Worm (Caenorhabditis elegans) whole organism, mixed stage, embryonic: ENCODE data around the gene F08H9.2.

Source experiments
- M03D4.4 ChIP-seq: sonication (generic microtip); optimal IDR thresholded peaks from 2 replicates; lab custom pipeline; 2017; ENCODE audit warnings: mild to moderate bottlenecking, missing genetic modification characterization, missing compliant biosample characterization
- bed-3 ChIP-seq: fragments of 200-800 bp; sonication (Bioruptor generic); optimal IDR thresholded peaks from 3 replicates; lab custom pipeline; 2018; ENCODE audit warnings: mild to moderate bottlenecking, missing genetic modification characterization, moderate library complexity, missing compliant biosample characterization
- blmp-1 ChIP-seq: fragments of 150-350 bp; optimal IDR thresholded peaks from 2 replicates; lab custom pipeline; 2014; ENCODE audit warnings: missing biosample characterization, missing genetic modification characterization
- ceh-39 ChIP-seq: fragments of 150-350 bp; optimal IDR thresholded peaks from 2 replicates; lab custom pipeline; 2014; ENCODE audit warnings: missing biosample characterization, missing genetic modification characterization
- ceh-43 ChIP-seq: fragments of 200-800 bp; sonication (Bioruptor generic); optimal IDR thresholded peaks from 2 replicates; lab custom pipeline; 2018; ENCODE audit warnings: mild to moderate bottlenecking, missing genetic modification characterization, moderate library complexity, missing compliant biosample characterization
- ceh-83 ChIP-seq: fragments of 200-800 bp; sonication (Bioruptor generic); optimal IDR thresholded peaks from 2 replicates; lab custom pipeline; 2018; ENCODE audit warnings: mild to moderate bottlenecking, missing genetic modification characterization, missing compliant biosample characterization
- ces-1 ChIP-seq: fragments of 150-350 bp; optimal IDR thresholded peaks from 2 replicates; lab custom pipeline; 2014; ENCODE audit warnings: missing biosample characterization, missing genetic modification reagents, missing genetic modification characterization
- cnd-1 ChIP-seq: fragments of 200-800 bp; sonication (Bioruptor generic); optimal IDR thresholded peaks from 2 replicates; lab custom pipeline; 2018; ENCODE audit warnings: mild to moderate bottlenecking, missing genetic modification characterization, missing compliant biosample characterization
- drap-1 ChIP-seq: fragments of 200-800 bp; sonication (Bioruptor generic); optimal IDR thresholded peaks from 3 replicates; lab custom pipeline; 2018; ENCODE audit warnings: mild to moderate bottlenecking, missing genetic modification characterization, missing compliant biosample characterization
- elt-1 ChIP-seq: sonication (generic microtip); optimal IDR thresholded peaks from 2 replicates; lab custom pipeline; 2017; ENCODE audit warnings: missing genetic modification characterization, mild to moderate bottlenecking, missing compliant biosample characterization, antibody characterized with exemption, moderate library complexity, borderline replicate concordance; ENCODE audit not compliant: insufficient read depth
- elt-3 ChIP-seq: fragments of 150-350 bp; optimal IDR thresholded peaks from 2 replicates; lab custom pipeline; 2014; ENCODE audit warnings: missing biosample characterization, missing genetic modification characterization
- flh-1 ChIP-seq: fragments of 200-800 bp; sonication (Bioruptor generic); optimal IDR thresholded peaks from 2 replicates; lab custom pipeline; 2018; ENCODE audit warnings: mild to moderate bottlenecking, missing genetic modification characterization, moderate library complexity, missing compliant biosample characterization
- ham-2 ChIP-seq: fragments of 200-800 bp; sonication (Bioruptor generic); optimal IDR thresholded peaks from 2 replicates; lab custom pipeline; 2018; ENCODE audit warnings: mild to moderate bottlenecking, missing genetic modification characterization, missing compliant biosample characterization
- hlh-1 ChIP-seq: fragments of 150-350 bp; optimal IDR thresholded peaks from 2 replicates; lab custom pipeline; 2014; ENCODE audit warnings: missing biosample characterization, missing genetic modification reagents, missing genetic modification characterization
- lin-13 ChIP-seq: fragments of 150-350 bp; optimal IDR thresholded peaks from 2 replicates; lab custom pipeline; 2014; ENCODE audit warnings: missing biosample characterization, missing genetic modification characterization
- lin-32 ChIP-seq: fragments of 200-800 bp; sonication (Bioruptor generic); optimal IDR thresholded peaks from 2 replicates; lab custom pipeline; 2018; ENCODE audit warnings: mild to moderate bottlenecking, missing genetic modification characterization, missing compliant biosample characterization
- lsy-2 ChIP-seq: fragments of 150-350 bp; optimal IDR thresholded peaks from 2 replicates; lab custom pipeline; 2014; ENCODE audit warnings: missing biosample characterization, missing genetic modification characterization
- mab-5 ChIP-seq: fragments of 150-350 bp; optimal IDR thresholded peaks from 2 replicates; lab custom pipeline; 2014; ENCODE audit warnings: missing biosample characterization, missing genetic modification characterization
- mep-1 ChIP-seq: fragments of 150-350 bp; optimal IDR thresholded peaks from 2 replicates; lab custom pipeline; 2017; ENCODE audit warnings: missing biosample characterization, missing genetic modification reagents, missing genetic modification characterization, inconsistent platforms
- mls-2 ChIP-seq: sonication (generic microtip); optimal IDR thresholded peaks from 2 replicates; lab custom pipeline; 2016; ENCODE audit warnings: mild to moderate bottlenecking, missing genetic modification characterization, moderate library complexity, missing compliant biosample characterization
- nhr-12 ChIP-seq: fragments of 150-350 bp; optimal IDR thresholded peaks from 2 replicates; lab custom pipeline; 2014; ENCODE audit warnings: missing biosample characterization, missing genetic modification characterization
- nhr-2 ChIP-seq: fragments of 150-350 bp; optimal IDR thresholded peaks from 2 replicates; lab custom pipeline; 2014; ENCODE audit warnings: missing biosample characterization, missing genetic modification characterization
- nhr-237 ChIP-seq: fragments of 150-350 bp; optimal IDR thresholded peaks from 2 replicates; lab custom pipeline; 2014; ENCODE audit warnings: missing biosample characterization, missing genetic modification characterization
- nhr-28 ChIP-seq: fragments of 150-350 bp; optimal IDR thresholded peaks from 2 replicates; lab custom pipeline; 2014; ENCODE audit warnings: missing biosample characterization, missing genetic modification characterization
- nhr-76 ChIP-seq: sonication (generic microtip); optimal IDR thresholded peaks from 2 replicates; lab custom pipeline; 2017; ENCODE audit warnings: missing biosample characterization, missing genetic modification characterization
- pha-4 ChIP-seq: fragments of 150-350 bp; optimal IDR thresholded peaks from 2 replicates; lab custom pipeline; 2018; ENCODE audit warnings: missing biosample characterization, missing genetic modification reagents, missing genetic modification characterization
- sem-2 ChIP-seq: fragments of 200-800 bp; sonication (Bioruptor generic); optimal IDR thresholded peaks from 2 replicates; lab custom pipeline; 2018; ENCODE audit warnings: mild to moderate bottlenecking, missing genetic modification characterization, missing compliant biosample characterization
- snpc-4 ChIP-seq: fragments of 150-350 bp; optimal IDR thresholded peaks from 2 replicates; lab custom pipeline; 2014; ENCODE audit warnings: missing biosample characterization, missing genetic modification characterization
- sptf-1 ChIP-seq: sonication (generic microtip); optimal IDR thresholded peaks from 2 replicates; lab custom pipeline; 2017; ENCODE audit warnings: mild to moderate bottlenecking, missing genetic modification characterization, moderate library complexity, missing compliant biosample characterization
- tbx-8 ChIP-seq: fragments of 200-800 bp; sonication (Bioruptor generic); optimal IDR thresholded peaks from 2 replicates; lab custom pipeline; 2018; ENCODE audit warnings: mild to moderate bottlenecking, missing genetic modification characterization, moderate library complexity, missing compliant biosample characterization
- unc-120 ChIP-seq: sonication (generic microtip); optimal IDR thresholded peaks from 2 replicates; lab custom pipeline; 2017; ENCODE audit warnings: missing genetic modification characterization, missing compliant biosample characterization; ENCODE audit not compliant: poor library complexity, severe bottlenecking
- unc-39 ChIP-seq: fragments of 150-350 bp; optimal IDR thresholded peaks from 2 replicates; lab custom pipeline; 2014; ENCODE audit warnings: missing biosample characterization, missing genetic modification characterization
- unc-62 ChIP-seq: fragments of 150-350 bp; optimal IDR thresholded peaks from 2 replicates; lab custom pipeline; 2014; ENCODE audit warnings: missing biosample characterization, missing genetic modification reagents, missing genetic modification characterization
- zip-8 ChIP-seq: fragments of 150-350 bp; optimal IDR thresholded peaks from 2 replicates; lab custom pipeline; 2014; ENCODE audit warnings: missing biosample characterization, missing genetic modification characterization
- ztf-11 ChIP-seq: fragments of 150-350 bp; optimal IDR thresholded peaks from 2 replicates; lab custom pipeline; 2014; ENCODE audit warnings: missing biosample characterization, missing genetic modification characterization

F08H9.2 gene

DNA sequence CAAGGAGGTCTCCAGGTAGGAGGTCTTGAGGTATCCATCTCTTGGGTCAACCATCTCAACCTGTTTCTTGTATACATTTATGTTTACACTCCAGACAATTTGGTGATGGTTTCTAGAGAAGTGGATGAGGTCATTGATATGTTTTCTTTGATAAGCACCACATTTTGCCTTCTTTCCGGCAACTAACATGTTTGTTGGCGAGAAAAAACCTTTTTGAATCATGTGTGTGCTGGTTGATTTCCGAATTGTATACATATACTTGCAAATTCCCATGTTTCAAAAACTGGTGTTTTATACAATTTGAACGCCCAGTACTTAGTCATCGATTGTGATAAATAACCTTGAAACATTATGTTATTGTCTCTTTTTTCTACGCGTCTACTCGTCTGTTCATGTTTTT, 43.7 kb downstream of the F08H9.2 start:
- no peak for TF ChIP-seq ceh-39 (tag; lab: Kevin White, UChicago)
- no peak for TF ChIP-seq nhr-2 (tag; lab: Kevin White, UChicago)
- no peak for TF ChIP-seq nhr-76 (tag; lab: Kevin White, UChicago)
- TF ChIP-seq lin-13 = no peak
- TF ChIP-seq sem-2 (GFP tag; lab: Kevin White, UChicago) = no peak
- TF ChIP-seq zip-8 (tag; lab: Kevin White, UChicago) = no peak
- no peak for TF ChIP-seq ceh-83
- no peak for TF ChIP-seq cnd-1 (tag; lab: Kevin White, UChicago)
- TF ChIP-seq snpc-4 (tag; lab: Kevin White, UChicago) = no peak
- TF ChIP-seq lin-32 (GFP tag; lab: Kevin White, UChicago) = no peak
- TF ChIP-seq, all 35 proteins: peak for 0

DNA sequence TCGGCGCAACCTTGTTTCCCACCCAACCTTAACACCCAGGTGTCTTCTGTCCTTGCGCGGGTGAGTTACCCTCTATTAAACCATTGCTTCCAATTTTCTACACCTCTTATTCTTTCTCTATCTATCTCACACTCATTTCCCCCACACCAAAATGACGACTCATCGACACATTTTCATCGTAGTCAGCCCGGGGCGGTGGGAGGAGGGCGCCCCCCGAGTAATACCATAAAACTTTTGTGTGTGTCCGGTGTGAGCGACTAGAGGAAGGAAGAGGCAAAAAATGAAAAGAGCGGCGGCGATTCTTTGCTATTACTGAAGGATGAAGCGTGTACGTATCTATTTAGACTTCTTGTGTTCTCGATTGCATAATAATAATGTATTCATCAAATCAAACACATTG, 44.3 kb downstream of the F08H9.2 start:
- TF ChIP-seq tbx-8 (no peak), M03D4.4 (tag; lab: Kevin White, UChicago) (peak; percentile 29), drap-1 (peak; percentile 66)

DNA sequence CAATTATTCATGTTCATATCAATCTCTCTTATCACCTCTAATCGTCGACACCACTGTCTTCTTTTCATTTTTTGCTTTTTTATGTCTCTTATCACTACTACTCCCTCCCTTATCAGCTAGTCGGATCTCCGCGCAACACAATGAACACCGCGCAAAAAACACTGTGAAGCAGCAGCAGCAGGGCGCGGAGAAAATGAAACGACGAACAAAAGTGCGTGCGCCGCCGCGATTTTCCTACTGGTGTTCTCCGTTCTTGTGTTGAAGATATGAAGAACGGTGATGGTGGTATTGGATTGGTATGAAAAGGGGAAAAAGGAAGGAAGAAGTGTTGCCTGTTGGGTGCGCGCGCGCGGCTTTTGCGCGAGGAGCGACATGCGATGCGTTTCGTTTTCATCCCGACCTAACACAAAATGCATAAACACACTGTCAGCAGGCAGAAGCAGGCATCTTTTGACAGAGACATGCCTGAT, 45.3 kb downstream of the F08H9.2 start:
- no peak for TF ChIP-seq lsy-2 (tag; lab: Kevin White, UChicago)
- TF ChIP-seq elt-3 = peak; percentile 14
- TF ChIP-seq nhr-28 (tag; lab: Kevin White, UChicago) = no peak
- no peak for TF ChIP-seq ceh-39 (tag; lab: Kevin White, UChicago)
- TF ChIP-seq M03D4.4 (tag; lab: Kevin White, UChicago) = no peak
- no peak for TF ChIP-seq ces-1 (GFP tag; lab: Kevin White, UChicago)
- peak; percentile 15 for TF ChIP-seq cnd-1 (tag; lab: Kevin White, UChicago)
- TF ChIP-seq nhr-237 (tag; lab: Kevin White, UChicago) = no peak
- TF ChIP-seq lin-32 (GFP tag; lab: Kevin White, UChicago) = no peak
- TF ChIP-seq nhr-2 (tag; lab: Kevin White, UChicago) = no peak
- TF ChIP-seq sem-2 (GFP tag; lab: Kevin White, UChicago) = peak; percentile 7
- no peak for TF ChIP-seq mab-5 (tag; lab: Kevin White, UChicago)
- no peak for TF ChIP-seq ztf-11 (tag; lab: Kevin White, UChicago)
- no peak for TF ChIP-seq unc-120 (tag; lab: Kevin White, UChicago)
- no peak for TF ChIP-seq tbx-8
- no peak for TF ChIP-seq mep-1
- TF ChIP-seq nhr-12 = no peak
- TF ChIP-seq snpc-4 (tag; lab: Kevin White, UChicago) = no peak
- no peak for TF ChIP-seq lin-13
- TF ChIP-seq flh-1 (GFP tag; lab: Kevin White, UChicago) = no peak
- TF ChIP-seq zip-8 (tag; lab: Kevin White, UChicago) = no peak
- peak; percentile 95 for TF ChIP-seq ham-2
- no peak for TF ChIP-seq bed-3 (GFP tag; lab: Kevin White, UChicago)
- no peak for TF ChIP-seq pha-4
- TF ChIP-seq ceh-43 (GFP tag; lab: Kevin White, UChicago) = no peak
- TF ChIP-seq elt-1 (tag; lab: Kevin White, UChicago) = peak; percentile 92
- no peak for TF ChIP-seq hlh-1 (tag; lab: Kevin White, UChicago)
- no peak for TF ChIP-seq unc-39 (tag; lab: Kevin White, UChicago)
- no peak for TF ChIP-seq mls-2 (tag; lab: Kevin White, UChicago)
- no peak for TF ChIP-seq blmp-1 (tag; lab: Kevin White, UChicago)
- no peak for TF ChIP-seq nhr-76 (tag; lab: Kevin White, UChicago)
- no peak for TF ChIP-seq unc-62 (GFP tag; lab: Kevin White, UChicago)
- TF ChIP-seq drap-1 = peak; percentile 62
- no peak for TF ChIP-seq ceh-83
- peak; percentile 30 for TF ChIP-seq sptf-1 (tag; lab: Kevin White, UChicago)
- TF ChIP-seq, all 35 proteins: peak for 7
